Fruit fly (Drosophila melanogaster) whole organism, prepupa: ENCODE measurements around the gene CG8507.

ENCODE experiments used
- Blimp-1 ChIP-seq: fragments of 200-800 bp; sonication (Bioruptor generic); optimal IDR thresholded peaks from 3 replicates; lab custom pipeline; 2017; ENCODE audit warnings: missing biosample characterization, missing genetic modification characterization, mild to moderate bottlenecking, moderate library complexity, missing genetic modification reagents
- CG15336 ChIP-seq: fragments of 200-800 bp; sonication (Bioruptor generic); IDR thresholded peaks from 2 replicates; pipeline ENCODE4 v1.3.6; 2022; ENCODE audit warnings: missing biosample characterization, missing genetic modification characterization
- CG6276 ChIP-seq: fragments of 200-800 bp; sonication (Bioruptor generic); optimal IDR thresholded peaks from 2 replicates; lab custom pipeline; 2017; ENCODE audit warnings: missing biosample characterization, mild to moderate bottlenecking, missing genetic modification characterization
- Eip75B ChIP-seq: fragments of 200-800 bp; sonication (Bioruptor generic); optimal IDR thresholded peaks from 3 replicates; lab custom pipeline; 2016; ENCODE audit warnings: missing biosample characterization, missing genetic modification characterization
- Gug ChIP-seq: fragments of 200-800 bp; sonication (Bioruptor generic); IDR thresholded peaks from 2 replicates; pipeline ENCODE4 v1.3.6; 2022; ENCODE audit warnings: missing biosample characterization, missing genetic modification characterization
- Hr38 ChIP-seq: sonication (Bioruptor generic); optimal IDR thresholded peaks from 2 replicates; lab custom pipeline; 2016; ENCODE audit warnings: missing biosample characterization, missing genetic modification characterization
- Sox102F ChIP-seq: fragments of 200-800 bp; sonication (Bioruptor generic); optimal IDR thresholded peaks from 2 replicates; lab custom pipeline; 2016; ENCODE audit warnings: missing biosample characterization, mild to moderate bottlenecking, missing genetic modification characterization
- Sox15 ChIP-seq: fragments of 200-800 bp; sonication (Bioruptor generic); optimal IDR thresholded peaks from 3 replicates; lab custom pipeline; 2016; ENCODE audit warnings: missing biosample characterization, missing genetic modification characterization
- fd85E ChIP-seq: fragments of 200-800 bp; sonication (Bioruptor generic); optimal IDR thresholded peaks from 3 replicates; lab custom pipeline; 2016; ENCODE audit warnings: missing biosample characterization, missing genetic modification characterization

DNA sequence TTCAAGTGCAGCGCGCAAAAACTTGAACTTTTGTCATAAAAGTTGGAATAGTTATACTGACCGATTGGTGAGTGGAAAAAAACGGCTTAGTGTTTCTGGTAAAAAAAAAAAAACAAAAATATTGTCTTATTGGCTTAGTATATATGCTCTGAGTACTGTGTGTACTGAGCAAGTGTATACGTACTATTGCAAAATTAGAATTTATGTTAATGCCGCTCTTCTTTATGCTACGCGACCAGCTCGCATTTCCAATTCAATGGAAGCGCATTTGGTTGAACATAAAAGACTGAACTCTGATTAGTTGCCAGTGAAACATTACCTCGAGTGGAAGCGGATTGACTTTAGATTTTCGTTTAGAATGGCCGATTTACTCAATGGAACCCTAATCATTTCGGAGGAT lies 21.2 kb downstream of the CG8507 start, which contains the start of gene CG8534:
- no peak for TF ChIP-seq CG6276 (GFP tag; lab: Kevin White, UChicago)
- no peak for TF ChIP-seq Sox102F (GFP tag; lab: Kevin White, UChicago)
- no peak for TF ChIP-seq Sox15 (GFP tag; lab: Kevin White, UChicago)
- TF ChIP-seq Hr38, result no peak
- no peak for TF ChIP-seq CG15336 (GFP tag; lab: Robert Waterston, UW)
- TF ChIP-seq Blimp-1 (GFP tag; lab: Kevin White, UChicago), result no peak
- no peak for TF ChIP-seq fd85E
- no peak for TF ChIP-seq Gug (GFP tag; lab: Robert Waterston, UW)
- no peak for TF ChIP-seq Eip75B (GFP tag; lab: Kevin White, UChicago)
